Fruit fly (Drosophila melanogaster) whole organism, adult: Measurements from ENCODE around the gene CG7685.

Experiments used
- CG11617 ChIP-seq: fragments of 200-800 bp; sonication (Bioruptor generic); optimal IDR thresholded peaks from 2 replicates; lab custom pipeline; 2017; ENCODE audit warnings: mild to moderate bottlenecking, missing biosample characterization, missing genetic modification reagents, missing genetic modification characterization
- CG12768 ChIP-seq: fragments of 200-800 bp; sonication (Bioruptor generic); optimal IDR thresholded peaks from 2 replicates; lab custom pipeline; 2017; ENCODE audit warnings: missing biosample characterization, missing genetic modification characterization, mild to moderate bottlenecking, moderate library complexity, missing genetic modification reagents
- CG14711 ChIP-seq: fragments of 200-800 bp; sonication (Bioruptor generic); optimal IDR thresholded peaks from 2 replicates; lab custom pipeline; 2018; ENCODE audit warnings: missing biosample characterization, mild to moderate bottlenecking, missing genetic modification characterization, moderate library complexity
- CG1620 ChIP-seq: fragments of 200-800 bp; sonication (Bioruptor generic); optimal IDR thresholded peaks from 2 replicates; lab custom pipeline; 2016; ENCODE audit warnings: missing biosample characterization, missing genetic modification characterization
- CG33017 ChIP-seq: fragments of 200-800 bp; sonication (Bioruptor generic); optimal IDR thresholded peaks from 2 replicates; lab custom pipeline; 2018; ENCODE audit warnings: missing biosample characterization, mild to moderate bottlenecking, missing genetic modification characterization, moderate library complexity
- CG5204 ChIP-seq: fragments of 200-800 bp; sonication (Bioruptor generic); optimal IDR thresholded peaks from 2 replicates; lab custom pipeline; 2016; ENCODE audit warnings: missing biosample characterization, missing genetic modification characterization
- CG7045 ChIP-seq: fragments of 200-800 bp; sonication (Bioruptor generic); optimal IDR thresholded peaks from 2 replicates; lab custom pipeline; 2017; ENCODE audit warnings: missing biosample characterization, mild to moderate bottlenecking, missing genetic modification characterization
- CG7101 ChIP-seq: fragments of 200-800 bp; sonication (Bioruptor generic); optimal IDR thresholded peaks from 2 replicates; lab custom pipeline; 2018; ENCODE audit warnings: missing biosample characterization, mild to moderate bottlenecking, missing genetic modification characterization, moderate library complexity
- Clk ChIP-seq: fragments of 200-800 bp; sonication (Bioruptor generic); optimal IDR thresholded peaks from 2 replicates; lab custom pipeline; 2017; ENCODE audit warnings: missing biosample characterization, missing genetic modification characterization
- Crg-1 ChIP-seq: fragments of 200-800 bp; sonication (Bioruptor generic); optimal IDR thresholded peaks from 2 replicates; lab custom pipeline; 2016; ENCODE audit warnings: missing biosample characterization, missing genetic modification characterization
- Hr96 ChIP-seq: fragments of 200-800 bp; sonication (Bioruptor generic); optimal IDR thresholded peaks from 2 replicates; lab custom pipeline; 2016; ENCODE audit warnings: missing biosample characterization, missing genetic modification characterization
- Mnt ChIP-seq: fragments of 200-800 bp; sonication (Bioruptor generic); optimal IDR thresholded peaks from 2 replicates; lab custom pipeline; 2016; ENCODE audit warnings: missing biosample characterization, mild to moderate bottlenecking, missing genetic modification characterization
- bab1 ChIP-seq: fragments of 200-800 bp; sonication (Bioruptor generic); optimal IDR thresholded peaks from 3 replicates; lab custom pipeline; 2019; ENCODE audit warnings: missing biosample characterization, mild to moderate bottlenecking, missing genetic modification characterization, moderate library complexity
- cic ChIP-seq: fragments of 200-800 bp; sonication (Bioruptor generic); optimal IDR thresholded peaks from 2 replicates; lab custom pipeline; 2017; ENCODE audit warnings: missing biosample characterization, mild to moderate bottlenecking, missing genetic modification characterization, moderate library complexity
- cnc ChIP-seq, 2 experiments: fragments of >200 bp; optimal IDR thresholded peaks; 2 replicates each; lab custom pipeline; 2017
- kay ChIP-seq: fragments of 200-800 bp; sonication (Bioruptor generic); peaks from one replicate; lab custom pipeline; 2016; ENCODE audit warnings: missing biosample characterization, missing genetic modification characterization, borderline replicate concordance
- ovo ChIP-seq: fragments of 200-800 bp; sonication (Bioruptor generic); optimal IDR thresholded peaks from 2 replicates; lab custom pipeline; 2016; ENCODE audit warnings: missing biosample characterization, missing genetic modification characterization
- pad ChIP-seq: fragments of 200-800 bp; sonication (Bioruptor generic); optimal IDR thresholded peaks from 3 replicates; lab custom pipeline; 2017; ENCODE audit warnings: missing biosample characterization, missing genetic modification characterization, mild to moderate bottlenecking, moderate library complexity, missing genetic modification reagents
- tj ChIP-seq: fragments of 200-800 bp; sonication (Bioruptor generic); optimal IDR thresholded peaks from 3 replicates; lab custom pipeline; 2017; ENCODE audit warnings: missing biosample characterization, mild to moderate bottlenecking, missing genetic modification characterization, moderate library complexity
- toe ChIP-seq: fragments of 200-800 bp; sonication (Bioruptor generic); optimal IDR thresholded peaks from 2 replicates; lab custom pipeline; 2016; ENCODE audit warnings: missing biosample characterization, missing genetic modification characterization

CG7685 gene

dm6 chr3R:18436550-18437362, 32.0 kb downstream of the CG7685 start:
- peak; percentile 29 for TF ChIP-seq pad (GFP tag; lab: Kevin White, UChicago)
- peak; percentile 76 for TF ChIP-seq cic (GFP tag; lab: Kevin White, UChicago)
- no peak for TF ChIP-seq ovo (GFP tag; lab: Kevin White, UChicago)
- TF ChIP-seq Mnt (GFP tag; lab: Kevin White, UChicago) = peak; percentile 47
- peak; percentile 72 for TF ChIP-seq CG5204 (GFP tag; lab: Kevin White, UChicago)
- peak; percentile 78 for TF ChIP-seq CG14711
- peak; percentile 8 for TF ChIP-seq bab1 (GFP tag; lab: Kevin White, UChicago)
- peak; percentile 94 for TF ChIP-seq tj (GFP tag; lab: Kevin White, UChicago)
- peak; percentile 46 for TF ChIP-seq toe (GFP tag; lab: Kevin White, UChicago)
- peak; percentile 60 for TF ChIP-seq CG7101 (tag; lab: Kevin White, UChicago)
- TF ChIP-seq kay (GFP tag; lab: Kevin White, UChicago) = no peak
- TF ChIP-seq cnc (optimal IDR thresholded peaks at IDR 0.05; lab: Kevin White, UChicago) = no peak
- no peak for TF ChIP-seq Clk
- peak; percentile 78 for TF ChIP-seq CG11617 (GFP tag; lab: Kevin White, UChicago)
- peak; percentile 50 for TF ChIP-seq CG33017 (tag; lab: Kevin White, UChicago)
- TF ChIP-seq CG7045 (GFP tag; lab: Kevin White, UChicago) = peak; percentile 68
- peak; percentile 81 for TF ChIP-seq CG12768 (GFP tag; lab: Kevin White, UChicago)
- no peak for TF ChIP-seq CG1620
- no peak for TF ChIP-seq Crg-1 (GFP tag; lab: Kevin White, UChicago)
- TF ChIP-seq Hr96 = peak; percentile 37

- TF ChIP-seq pad (GFP tag; lab: Kevin White, UChicago) (peak; percentile 59), CG14711 (peak; percentile 69), cnc (optimal IDR thresholded peaks at IDR 0.05; lab: Kevin White, UChicago) (peak in 1 of 2 experiments; percentile 23), kay (GFP tag; lab: Kevin White, UChicago) (no peak), CG5204 (GFP tag; lab: Kevin White, UChicago) (peak; percentile 71), toe (GFP tag; lab: Kevin White, UChicago) (peak; percentile 64), bab1 (GFP tag; lab: Kevin White, UChicago) (no peak), CG7045 (GFP tag; lab: Kevin White, UChicago) (peak; percentile 92), CG33017 (tag; lab: Kevin White, UChicago) (peak; percentile 57), CG12768 (GFP tag; lab: Kevin White, UChicago) (peak; percentile 84), CG1620 (peak; percentile 78), CG11617 (GFP tag; lab: Kevin White, UChicago) (peak; percentile 80), tj (GFP tag; lab: Kevin White, UChicago) (peak; percentile 92), ovo (GFP tag; lab: Kevin White, UChicago) (peak; percentile 92), CG7101 (tag; lab: Kevin White, UChicago) (peak; percentile 87), Clk (peak; percentile 91), Mnt (GFP tag; lab: Kevin White, UChicago) (peak; percentile 70), Crg-1 (GFP tag; lab: Kevin White, UChicago) (peak; percentile 83), Hr96 (peak; percentile 62), cic (GFP tag; lab: Kevin White, UChicago) (peak; percentile 70)
Measured at dm6 chr3R:18438181-18438826, 33.6 kb downstream of the CG7685 start.

dm6 chr3R:18438827-18439717, 34.3 kb downstream of the CG7685 start:
- peak; percentile 13 for TF ChIP-seq CG1620
- TF ChIP-seq CG5204 (GFP tag; lab: Kevin White, UChicago) = no peak
- peak; percentile 59 for TF ChIP-seq cic (GFP tag; lab: Kevin White, UChicago)
- peak; percentile 7 for TF ChIP-seq CG7101 (tag; lab: Kevin White, UChicago)
- TF ChIP-seq toe (GFP tag; lab: Kevin White, UChicago) = peak; percentile 27
- TF ChIP-seq CG12768 (GFP tag; lab: Kevin White, UChicago) = no peak
- TF ChIP-seq kay (GFP tag; lab: Kevin White, UChicago) = no peak
- TF ChIP-seq cnc (optimal IDR thresholded peaks at IDR 0.05; lab: Kevin White, UChicago) = no peak
- no peak for TF ChIP-seq CG14711
- no peak for TF ChIP-seq Crg-1 (GFP tag; lab: Kevin White, UChicago)
- TF ChIP-seq ovo (GFP tag; lab: Kevin White, UChicago) = peak; percentile 42
- no peak for TF ChIP-seq bab1 (GFP tag; lab: Kevin White, UChicago)
- no peak for TF ChIP-seq CG33017 (tag; lab: Kevin White, UChicago)
- peak; percentile 24 for TF ChIP-seq Mnt (GFP tag; lab: Kevin White, UChicago)
- TF ChIP-seq pad (GFP tag; lab: Kevin White, UChicago) = peak; percentile 15
- no peak for TF ChIP-seq tj (GFP tag; lab: Kevin White, UChicago)
- peak; percentile 45 for TF ChIP-seq Hr96

dm6 chr3R:18443232-18443631, 38.5 kb downstream of the CG7685 start:
- no peak for TF ChIP-seq cic (GFP tag; lab: Kevin White, UChicago)
- no peak for TF ChIP-seq CG5204 (GFP tag; lab: Kevin White, UChicago)
- TF ChIP-seq CG1620 = no peak
- TF ChIP-seq CG14711 = no peak
- TF ChIP-seq ovo (GFP tag; lab: Kevin White, UChicago) = no peak
